Worm (Caenorhabditis elegans): ENCODE measurements around the gene rha-2.

- TF ChIP-seq T22C8.4 (GFP tag; IDR thresholded peaks at IDR 0.05) (no peak), ztf-29 (GFP tag; IDR thresholded peaks at IDR 0.05) (no peak), ref-1 (GFP tag; conservative IDR thresholded peaks at IDR 0.05) (no peak), flt-1 (GFP tag; IDR thresholded peaks at IDR 0.05) (no peak)
Observed at ce11 chrIII:8594088-8594487, 20.3 kb downstream of the rha-2 start.

Measured in whole organism, midembryonic.